Worm (Caenorhabditis elegans): ENCODE data around the gene nlp-6.

- TF ChIP-seq ztf-11 (tag; optimal IDR thresholded peaks at IDR 0.05), result no peak
- no peak for TF ChIP-seq lin-13 (GFP tag; optimal IDR thresholded peaks at IDR 0.05)
- TF ChIP-seq nhr-28 (tag; optimal IDR thresholded peaks at IDR 0.05), result peak; percentile 74
- TF ChIP-seq dmd-9 (GFP tag; IDR thresholded peaks at IDR 0.05), result no peak
These were observed 22.5 kb downstream of the nlp-6 start, which contains the start of gene T23E7.6 for ce11 chrX:17684767-17685166.

Data from whole organism, L4 larva.